Fruit fly (Drosophila melanogaster) whole organism, embryonic: ENCODE results near the gene Or7a.

Source experiments
- ATbp ChIP-seq: fragments of 200-800 bp; sonication (Bioruptor generic); optimal IDR thresholded peaks from 2 replicates; lab custom pipeline; 2017; ENCODE audit warnings: missing biosample characterization, mild to moderate bottlenecking, missing genetic modification characterization, missing genetic modification reagents
- Adf1 ChIP-seq: fragments of 200-800 bp; sonication (Bioruptor generic); IDR thresholded peaks from 2 replicates; pipeline ENCODE4 v1.3.6; 2022; ENCODE audit warnings: missing biosample characterization, missing genetic modification characterization
- Blimp-1 ChIP-seq: fragments of 200-800 bp; sonication (Bioruptor generic); optimal IDR thresholded peaks from 3 replicates; lab custom pipeline; 2018; ENCODE audit warnings: missing biosample characterization, missing genetic modification characterization, mild to moderate bottlenecking, moderate library complexity, missing genetic modification reagents
- CG10267 ChIP-seq: fragments of 200-800 bp; sonication (Bioruptor generic); optimal IDR thresholded peaks from 2 replicates; lab custom pipeline; 2018; ENCODE audit warnings: missing biosample characterization, mild to moderate bottlenecking, missing genetic modification characterization, moderate library complexity
- CG10979 ChIP-seq: fragments of 200-800 bp; sonication (Bioruptor generic); optimal IDR thresholded peaks from 2 replicates; lab custom pipeline; 2018; ENCODE audit warnings: missing biosample characterization, mild to moderate bottlenecking, missing genetic modification characterization, moderate library complexity
- CG11696 ChIP-seq: fragments of 200-800 bp; sonication (Bioruptor generic); IDR thresholded peaks from 2 replicates; pipeline ENCODE4 v1.3.6; 2022; ENCODE audit warnings: missing biosample characterization, missing genetic modification characterization
- CG12071 ChIP-seq: fragments of 200-800 bp; sonication (Bioruptor generic); optimal IDR thresholded peaks from 3 replicates; lab custom pipeline; 2018; ENCODE audit warnings: missing biosample characterization, mild to moderate bottlenecking, missing genetic modification characterization
- CG12104 ChIP-seq: fragments of 200-800 bp; sonication (Bioruptor generic); optimal IDR thresholded peaks from 3 replicates; lab custom pipeline; 2016; ENCODE audit warnings: missing biosample characterization, missing genetic modification characterization
- CG12236 ChIP-seq: fragments of 200-800 bp; sonication (Bioruptor generic); optimal IDR thresholded peaks from 2 replicates; lab custom pipeline; 2016; ENCODE audit warnings: missing biosample characterization, missing genetic modification characterization
- CG12659 ChIP-seq: fragments of 200-800 bp; sonication (Bioruptor generic); optimal IDR thresholded peaks from 3 replicates; lab custom pipeline; 2017; ENCODE audit warnings: mild to moderate bottlenecking, missing biosample characterization, missing genetic modification reagents, missing genetic modification characterization
- CG13424 ChIP-seq: fragments of 200-800 bp; sonication (Bioruptor generic); optimal IDR thresholded peaks from 2 replicates; lab custom pipeline; 2019; ENCODE audit warnings: missing biosample characterization, mild to moderate bottlenecking, missing genetic modification characterization, moderate library complexity
- CG14014 ChIP-seq: fragments of 200-800 bp; sonication (Bioruptor generic); IDR thresholded peaks from 2 replicates; pipeline ENCODE4 v1.3.6; 2022; ENCODE audit warnings: missing biosample characterization, missing genetic modification characterization
- CG15479 ChIP-seq: fragments of 200-800 bp; sonication (Bioruptor generic); optimal IDR thresholded peaks from 3 replicates; lab custom pipeline; 2019; ENCODE audit warnings: missing biosample characterization, mild to moderate bottlenecking, missing genetic modification characterization, moderate library complexity
- CG17186 ChIP-seq: fragments of 200-800 bp; sonication (Bioruptor generic); optimal IDR thresholded peaks from 3 replicates; lab custom pipeline; 2017; ENCODE audit warnings: missing biosample characterization, missing genetic modification reagents, missing genetic modification characterization
- CG2120 ChIP-seq: fragments of 200-800 bp; sonication (Bioruptor generic); optimal IDR thresholded peaks from 3 replicates; lab custom pipeline; 2016; ENCODE audit warnings: missing biosample characterization, missing genetic modification characterization
- CG30020 ChIP-seq: fragments of 200-800 bp; optimal IDR thresholded peaks from 2 replicates; lab custom pipeline; 2019; ENCODE audit warnings: missing biosample characterization, mild to moderate bottlenecking, missing genetic modification characterization, moderate library complexity
- CG30403 ChIP-seq: fragments of 200-800 bp; sonication (Bioruptor generic); optimal IDR thresholded peaks from 3 replicates; lab custom pipeline; 2016; ENCODE audit warnings: missing biosample characterization, missing genetic modification characterization
- CG3281 ChIP-seq: fragments of 200-800 bp; sonication (Bioruptor generic); optimal IDR thresholded peaks from 3 replicates; lab custom pipeline; 2017; ENCODE audit warnings: missing biosample characterization, mild to moderate bottlenecking, missing genetic modification characterization
- CG3407 ChIP-seq: fragments of 200-800 bp; sonication (Bioruptor generic); optimal IDR thresholded peaks from 2 replicates; lab custom pipeline; 2018; ENCODE audit warnings: missing biosample characterization, mild to moderate bottlenecking, missing genetic modification characterization
- CG3726 ChIP-seq: fragments of 200-800 bp; sonication (Bioruptor generic); IDR thresholded peaks from 3 replicates; pipeline ENCODE4, ENCODE4 v1.3.6; 2022; ENCODE audit warnings: missing biosample characterization, missing genetic modification characterization
- CG6689 ChIP-seq: fragments of 200-800 bp; sonication (Bioruptor generic); IDR thresholded peaks from 2 replicates; pipeline ENCODE4 v1.3.6; 2022; ENCODE audit warnings: missing biosample characterization, missing genetic modification characterization
- CG6813 ChIP-seq: fragments of 200-800 bp; sonication (Bioruptor generic); optimal IDR thresholded peaks from 2 replicates; lab custom pipeline; 2017; ENCODE audit warnings: missing biosample characterization, missing genetic modification characterization, mild to moderate bottlenecking, moderate library complexity, missing genetic modification reagents
- CG7928 ChIP-seq: fragments of 200-800 bp; sonication (Bioruptor generic); optimal IDR thresholded peaks from 2 replicates; lab custom pipeline; 2017; ENCODE audit warnings: missing biosample characterization, mild to moderate bottlenecking, missing genetic modification characterization
- CG8089 ChIP-seq: fragments of 200-800 bp; sonication (Bioruptor generic); optimal IDR thresholded peaks from 3 replicates; lab custom pipeline; 2016; ENCODE audit warnings: missing biosample characterization, missing genetic modification characterization
- CG8924 ChIP-seq: fragments of 200-800 bp; optimal IDR thresholded peaks from 3 replicates; lab custom pipeline; 2019; ENCODE audit warnings: missing biosample characterization, mild to moderate bottlenecking, missing genetic modification characterization, moderate library complexity
- CG8944 ChIP-seq: fragments of 200-800 bp; sonication (Bioruptor generic); optimal IDR thresholded peaks from 3 replicates; lab custom pipeline; 2016; ENCODE audit warnings: missing biosample characterization, missing genetic modification characterization
- D19A ChIP-seq: fragments of 200-800 bp; optimal IDR thresholded peaks from 3 replicates; lab custom pipeline; 2019; ENCODE audit warnings: missing biosample characterization, mild to moderate bottlenecking, missing genetic modification characterization, moderate library complexity
- Eip74EF ChIP-seq, 2 experiments: fragments of 200-800 bp in 1 of 2; fragments of >200 bp in 1 of 2; sonication (Bioruptor generic) in 1 of 2; optimal IDR thresholded peaks; 2 replicates each; lab custom pipeline; 2017 to 2019; ENCODE audit warnings: missing biosample characterization in 2 of 2, missing genetic modification characterization in 2 of 2, mild to moderate bottlenecking in 1 of 2, moderate library complexity in 1 of 2
- Fer2 ChIP-seq: fragments of 200-800 bp; sonication (Bioruptor generic); optimal IDR thresholded peaks from 2 replicates; lab custom pipeline; 2018; ENCODE audit warnings: missing biosample characterization, mild to moderate bottlenecking, missing genetic modification characterization, moderate library complexity
- Hr78 ChIP-seq, 2 experiments: fragments of 200-800 bp in 1 of 2; fragments of >200 bp in 1 of 2; sonication (Bioruptor generic) in 1 of 2; optimal IDR thresholded peaks; 2 replicates each; lab custom pipeline; 2017 to 2019; ENCODE audit warnings: missing biosample characterization in 2 of 2, missing genetic modification characterization in 2 of 2, mild to moderate bottlenecking in 1 of 2, moderate library complexity in 1 of 2
- Xbp1 ChIP-seq: fragments of 200-800 bp; sonication (Bioruptor generic); optimal IDR thresholded peaks from 3 replicates; lab custom pipeline; 2016; ENCODE audit warnings: missing biosample characterization, mild to moderate bottlenecking, missing genetic modification characterization
- Xrp1 ChIP-seq: fragments of 200-800 bp; sonication (Bioruptor generic); IDR thresholded peaks from 2 replicates; pipeline ENCODE4 v1.3.6; 2022; ENCODE audit warnings: missing biosample characterization, missing genetic modification characterization
- ash1 ChIP-seq: fragments of 200-800 bp; sonication (Bioruptor generic); optimal IDR thresholded peaks from 2 replicates; lab custom pipeline; 2018; ENCODE audit warnings: missing biosample characterization, mild to moderate bottlenecking, missing genetic modification characterization
- bigmax ChIP-seq: fragments of 200-800 bp; sonication (Bioruptor generic); optimal IDR thresholded peaks from 2 replicates; lab custom pipeline; 2018; ENCODE audit warnings: missing biosample characterization, mild to moderate bottlenecking, missing genetic modification characterization
- dati ChIP-seq: fragments of 200-800 bp; sonication (Bioruptor generic); IDR thresholded peaks from 2 replicates; pipeline ENCODE4 v1.3.6; 2022; ENCODE audit warnings: missing biosample characterization, missing genetic modification characterization
- dmrt99B ChIP-seq: fragments of 200-800 bp; sonication (Bioruptor generic); optimal IDR thresholded peaks from 2 replicates; lab custom pipeline; 2018; ENCODE audit warnings: missing biosample characterization, mild to moderate bottlenecking, missing genetic modification characterization, moderate library complexity
- eve ChIP-seq, 2 experiments: fragments of >200 bp; optimal IDR thresholded peaks; 2 replicates each; lab custom pipeline; 2017; ENCODE audit warnings: missing biosample characterization in 2 of 2, missing genetic modification characterization in 2 of 2
- exex ChIP-seq: fragments of 200-800 bp; sonication (Bioruptor generic); optimal IDR thresholded peaks from 4 replicates; lab custom pipeline; 2018; ENCODE audit warnings: missing biosample characterization, mild to moderate bottlenecking, missing genetic modification characterization, moderate library complexity
- jigr1 ChIP-seq: fragments of 200-800 bp; sonication (Bioruptor generic); IDR thresholded peaks from 3 replicates; pipeline ENCODE4 v1.3.6; 2022; ENCODE audit warnings: missing biosample characterization, missing genetic modification characterization
- knrl ChIP-seq: fragments of 200-800 bp; sonication (Bioruptor generic); IDR thresholded peaks from 3 replicates; pipeline ENCODE4 v1.3.6; 2022; ENCODE audit warnings: missing biosample characterization, missing genetic modification characterization; ENCODE audit not compliant: partially characterized antibody
- mam ChIP-seq: fragments of 200-800 bp; sonication (Bioruptor generic); optimal IDR thresholded peaks from 3 replicates; lab custom pipeline; 2016; ENCODE audit warnings: missing biosample characterization, missing genetic modification characterization
- mld ChIP-seq: fragments of 200-800 bp; sonication (Bioruptor generic); IDR thresholded peaks from 3 replicates; pipeline ENCODE4 v1.3.6; 2022; ENCODE audit warnings: missing biosample characterization, missing genetic modification characterization; ENCODE audit not compliant: partially characterized antibody
- nerfin-1 ChIP-seq: fragments of 200-800 bp; sonication (Bioruptor generic); optimal IDR thresholded peaks from 3 replicates; lab custom pipeline; 2019; ENCODE audit warnings: missing biosample characterization, mild to moderate bottlenecking, missing genetic modification characterization, moderate library complexity
- org-1 ChIP-seq: fragments of 200-800 bp; sonication (Bioruptor generic); optimal IDR thresholded peaks from 2 replicates; lab custom pipeline; 2017; ENCODE audit warnings: missing biosample characterization, missing genetic modification characterization
- scrt ChIP-seq: fragments of 200-800 bp; sonication (Bioruptor generic); optimal IDR thresholded peaks from 2 replicates; lab custom pipeline; 2018; ENCODE audit warnings: missing biosample characterization, mild to moderate bottlenecking, missing genetic modification characterization, moderate library complexity
- sens-2 ChIP-seq: fragments of 200-800 bp; sonication (Bioruptor generic); IDR thresholded peaks from 2 replicates; pipeline ENCODE4 v1.3.6; 2022; ENCODE audit warnings: missing biosample characterization, missing genetic modification characterization
- stwl ChIP-seq: fragments of 200-800 bp; sonication (Bioruptor generic); optimal IDR thresholded peaks from 3 replicates; lab custom pipeline; 2018; ENCODE audit warnings: missing biosample characterization, mild to moderate bottlenecking, missing genetic modification characterization, moderate library complexity
- wek ChIP-seq: fragments of 200-800 bp; sonication (Bioruptor generic); optimal IDR thresholded peaks from 3 replicates; lab custom pipeline; 2018; ENCODE audit warnings: missing biosample characterization, mild to moderate bottlenecking, missing genetic modification characterization, moderate library complexity
- yki ChIP-seq: fragments of >200 bp; optimal IDR thresholded peaks from 3 replicates; lab custom pipeline; 2018
- zen2 ChIP-seq: fragments of 200-800 bp; sonication (Bioruptor generic); IDR thresholded peaks from 3 replicates; pipeline ENCODE4 v1.3.6; 2022; ENCODE audit warnings: missing biosample characterization, missing genetic modification characterization; ENCODE audit not compliant: partially characterized antibody

Gene Or7a

DNA sequence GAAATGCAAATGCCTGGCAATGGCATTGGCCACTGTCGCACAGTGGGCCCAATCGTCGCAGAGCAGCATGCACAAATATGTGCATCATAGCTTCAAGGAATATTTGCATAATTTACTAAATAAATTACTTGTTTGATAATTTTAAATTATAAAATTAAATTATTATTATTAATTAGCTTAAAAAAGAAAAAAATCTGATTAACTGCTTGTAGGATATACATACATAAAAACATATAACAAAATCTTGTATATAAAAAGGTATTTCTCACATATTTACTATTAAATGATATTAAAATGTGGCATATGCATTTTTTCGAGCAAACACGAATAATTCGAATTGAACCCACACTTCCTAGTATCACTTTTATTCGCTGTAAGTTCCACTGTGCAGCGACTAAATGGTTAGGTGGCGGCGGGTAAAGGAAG is 40.3 kb downstream of the Or7a start (continued):
- TF ChIP-seq Hr78 (GFP tag; optimal IDR thresholded peaks at IDR 0.05; lab: Kevin White, UChicago) (no peak), ash1 (GFP tag; lab: Kevin White, UChicago) (no peak), CG12659 (GFP tag; lab: Kevin White, UChicago) (peak; percentile 28), Xrp1 (GFP tag; lab: Robert Waterston, UW) (peak; percentile 45; the same call in 1 of the 2 replicates), eve (GFP tag; optimal IDR thresholded peaks at IDR 0.05; lab: Kevin White, UChicago) (no peak), CG17186 (no peak), CG10979 (tag; lab: Kevin White, UChicago) (peak; percentile 69), CG3407 (no peak), CG30020 (tag; lab: Kevin White, UChicago) (peak; percentile 18), CG13424 (tag; lab: Kevin White, UChicago) (peak; percentile 69), exex (tag; lab: Kevin White, UChicago) (no peak), bigmax (GFP tag; lab: Kevin White, UChicago) (no peak), ATbp (peak; percentile 53), mam (GFP tag; lab: Kevin White, UChicago) (no peak), dmrt99B (tag; lab: Kevin White, UChicago) (peak; percentile 77), zen2 (GFP tag; lab: Robert Waterston, UW) (no peak), CG6689 (GFP tag; lab: Robert Waterston, UW) (peak; percentile 60), Xbp1 (GFP tag; lab: Kevin White, UChicago) (peak; percentile 53), CG30403 (GFP tag; lab: Kevin White, UChicago) (peak; percentile 48), CG12071 (GFP tag; lab: Kevin White, UChicago) (no peak), knrl (GFP tag; lab: Robert Waterston, UW) (no peak), stwl (tag; lab: Kevin White, UChicago) (no peak), org-1 (GFP tag; lab: Kevin White, UChicago) (no peak), Adf1 (GFP tag; lab: Robert Waterston, UW) (no peak), yki (lab: Kevin White, UChicago) (no peak), CG8944 (GFP tag; lab: Kevin White, UChicago) (no peak), CG7928 (GFP tag; lab: Kevin White, UChicago) (no peak), CG3281 (GFP tag; lab: Kevin White, UChicago) (peak; percentile 15), CG14014 (no peak), Fer2 (no peak), CG15479 (GFP tag; lab: Kevin White, UChicago) (no peak), wek (no peak), sens-2 (GFP tag; lab: Robert Waterston, UW) (no peak), scrt (GFP tag; lab: Kevin White, UChicago) (no peak), dati (GFP tag; lab: Robert Waterston, UW) (no peak), CG10267 (peak; percentile 46), mld (GFP tag; lab: Robert Waterston, UW) (no peak), CG11696 (GFP tag; lab: Robert Waterston, UW) (no peak), nerfin-1 (tag; lab: Kevin White, UChicago) (peak; percentile 43), jigr1 (GFP tag; lab: Robert Waterston, UW) (no peak), CG8924 (tag; lab: Kevin White, UChicago) (peak; percentile 58), D19A (tag; lab: Kevin White, UChicago) (peak; percentile 60), Blimp-1 (GFP tag; lab: Kevin White, UChicago) (peak; percentile 53), CG12104 (GFP tag; lab: Kevin White, UChicago) (peak; percentile 27), Eip74EF (GFP tag; optimal IDR thresholded peaks at IDR 0.05; lab: Kevin White, UChicago) (peak in 1 of 2 experiments; percentile 69), CG6813 (GFP tag; lab: Kevin White, UChicago) (peak; percentile 22), CG12236 (GFP tag; lab: Kevin White, UChicago) (no peak), CG8089 (GFP tag; lab: Kevin White, UChicago) (no peak), CG2120 (GFP tag; lab: Kevin White, UChicago) (no peak), CG3726 (GFP tag; lab: Robert Waterston, UW) (no peak)
